Worm (Caenorhabditis elegans): ENCODE data around the gene ZK813.7.

The ZK813.7 gene

DNA sequence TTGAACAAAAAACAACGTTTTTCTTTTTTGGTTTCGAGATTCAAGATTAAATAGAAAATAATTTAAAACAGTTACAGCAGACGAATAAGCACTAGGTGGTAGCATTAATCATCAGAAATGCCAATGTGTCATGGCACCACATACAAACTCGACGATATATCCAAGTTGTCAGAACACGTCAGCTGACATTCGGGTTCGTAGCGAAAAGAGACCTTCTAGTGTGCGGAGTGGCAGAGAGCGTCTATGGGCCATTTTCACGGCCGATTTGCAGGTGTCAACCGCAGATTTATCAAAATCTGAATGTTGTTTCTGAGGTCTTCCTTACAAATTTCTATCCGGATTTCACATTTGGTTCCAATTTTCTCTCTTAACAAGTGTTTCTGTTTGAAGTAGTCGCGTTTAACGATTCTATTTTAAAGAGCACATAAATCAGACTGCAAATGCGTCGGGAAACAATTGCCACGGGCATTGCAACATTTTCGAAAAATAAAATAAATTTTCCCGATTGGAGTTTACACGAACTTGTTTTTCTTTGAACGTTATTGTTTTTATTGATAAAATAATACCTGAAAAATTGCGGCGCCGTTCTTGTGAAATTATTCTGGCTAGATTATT, 43.6 kb downstream of the ZK813.7 start:
- no peak for TF ChIP-seq tbx-11 (GFP tag; IDR thresholded peaks at IDR 0.05)
- TF ChIP-seq tra-4 (tag; optimal IDR thresholded peaks at IDR 0.05): no peak
- TF ChIP-seq sea-1 (GFP tag; conservative IDR thresholded peaks at IDR 0.05): no peak
- no peak for TF ChIP-seq ceh-13 (GFP tag; optimal IDR thresholded peaks at IDR 0.05)
- TF ChIP-seq scrt-1 (GFP tag; IDR thresholded peaks at IDR 0.05): no peak
- TF ChIP-seq ets-7 (tag; optimal IDR thresholded peaks at IDR 0.05): no peak
- no peak for TF ChIP-seq ama-1 (optimal IDR thresholded peaks at IDR 0.05)
- TF ChIP-seq B0310.2 (tag; optimal IDR thresholded peaks at IDR 0.05): no peak
- TF ChIP-seq pes-1 (GFP tag; IDR thresholded peaks at IDR 0.05): no peak
- TF ChIP-seq flt-1 (GFP tag; IDR thresholded peaks at IDR 0.05): no peak
- TF ChIP-seq tbx-37 (GFP tag; conservative IDR thresholded peaks at IDR 0.05): no peak
- TF ChIP-seq hmg-4 (GFP tag; optimal IDR thresholded peaks at IDR 0.05): no peak
- TF ChIP-seq ceh-36 (tag; optimal IDR thresholded peaks at IDR 0.05): no peak
- no peak for TF ChIP-seq aly-1 (tag; optimal IDR thresholded peaks at IDR 0.05)
- no peak for TF ChIP-seq hnd-1 (tag; optimal IDR thresholded peaks at IDR 0.05)
- no peak for TF ChIP-seq hmbx-1 (tag; optimal IDR thresholded peaks at IDR 0.05)
- no peak for TF ChIP-seq F13C5.2 (tag; optimal IDR thresholded peaks at IDR 0.05)

DNA sequence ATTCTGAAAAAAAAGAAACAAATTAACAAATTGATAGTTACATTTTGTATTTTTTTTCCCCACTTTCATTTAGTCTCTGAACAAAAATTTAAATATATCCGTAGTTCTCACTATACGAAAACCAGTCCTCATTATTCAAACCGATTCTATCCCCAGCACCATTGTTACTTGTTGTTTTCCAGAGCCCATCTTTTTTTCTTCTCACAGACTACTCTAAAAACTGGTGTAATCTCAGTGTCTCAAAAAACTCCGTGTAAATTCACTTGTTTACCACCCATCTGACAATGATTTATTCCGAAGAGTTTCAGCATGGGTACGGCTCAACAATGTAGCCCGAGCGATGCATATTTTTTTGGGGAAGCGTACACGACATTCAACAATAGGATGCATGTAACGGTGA, 44.4 kb downstream of the ZK813.7 start, which contains the start of gene C12D12.3:
Gene C12D12.3 (plus strand): TSS at position 301 of the 400 bp plus-strand sequence.
- no peak for TF ChIP-seq B0310.2 (tag; optimal IDR thresholded peaks at IDR 0.05)
- no peak for TF ChIP-seq tbx-37 (GFP tag; conservative IDR thresholded peaks at IDR 0.05)
- TF ChIP-seq hnd-1 (tag; optimal IDR thresholded peaks at IDR 0.05): no peak
- no peak for TF ChIP-seq pes-1 (GFP tag; IDR thresholded peaks at IDR 0.05)
- no peak for TF ChIP-seq ceh-36 (tag; optimal IDR thresholded peaks at IDR 0.05)
- TF ChIP-seq ets-7 (tag; optimal IDR thresholded peaks at IDR 0.05): no peak
- no peak for TF ChIP-seq ceh-13 (GFP tag; optimal IDR thresholded peaks at IDR 0.05)
- TF ChIP-seq flt-1 (GFP tag; IDR thresholded peaks at IDR 0.05): no peak
- TF ChIP-seq F13C5.2 (tag; optimal IDR thresholded peaks at IDR 0.05): no peak
- no peak for TF ChIP-seq ama-1 (optimal IDR thresholded peaks at IDR 0.05)
- TF ChIP-seq hmbx-1 (tag; optimal IDR thresholded peaks at IDR 0.05): no peak
- TF ChIP-seq tra-4 (tag; optimal IDR thresholded peaks at IDR 0.05): no peak
- TF ChIP-seq scrt-1 (GFP tag; IDR thresholded peaks at IDR 0.05): no peak
- no peak for TF ChIP-seq hmg-4 (GFP tag; optimal IDR thresholded peaks at IDR 0.05)

DNA sequence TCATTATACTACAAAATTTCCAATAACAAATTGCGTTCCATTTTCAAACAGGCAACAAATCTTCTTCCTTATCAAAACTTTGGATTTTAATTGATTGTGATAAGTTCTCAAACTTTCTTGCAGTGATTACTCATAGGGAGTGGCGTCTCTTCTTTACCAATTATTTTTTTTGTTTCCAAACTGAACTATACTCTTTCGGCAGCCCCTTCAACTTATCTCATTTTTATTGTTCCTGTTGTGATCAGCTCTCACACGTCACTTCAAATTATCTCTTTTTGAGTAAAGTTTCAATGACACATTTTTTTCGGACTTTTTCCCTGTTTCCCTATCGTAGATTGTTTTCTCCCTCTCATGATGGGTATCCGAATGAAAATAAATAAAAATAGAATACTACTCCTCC, 47.8 kb downstream of the ZK813.7 start:
- TF ChIP-seq F13C5.2 (tag; optimal IDR thresholded peaks at IDR 0.05): no peak
- TF ChIP-seq B0310.2 (tag; optimal IDR thresholded peaks at IDR 0.05): no peak
- no peak for TF ChIP-seq pes-1 (GFP tag; IDR thresholded peaks at IDR 0.05)
- TF ChIP-seq ceh-13 (GFP tag; optimal IDR thresholded peaks at IDR 0.05): no peak
- TF ChIP-seq hnd-1 (tag; optimal IDR thresholded peaks at IDR 0.05): no peak
- no peak for TF ChIP-seq aly-1 (tag; optimal IDR thresholded peaks at IDR 0.05)
- TF ChIP-seq ceh-36 (tag; optimal IDR thresholded peaks at IDR 0.05): no peak
- TF ChIP-seq tbx-11 (GFP tag; IDR thresholded peaks at IDR 0.05): no peak
- no peak for TF ChIP-seq sea-1 (GFP tag; conservative IDR thresholded peaks at IDR 0.05)
- no peak for TF ChIP-seq hmg-4 (GFP tag; optimal IDR thresholded peaks at IDR 0.05)
- no peak for TF ChIP-seq tbx-37 (GFP tag; conservative IDR thresholded peaks at IDR 0.05)
- TF ChIP-seq hmbx-1 (tag; optimal IDR thresholded peaks at IDR 0.05): no peak
- TF ChIP-seq flt-1 (GFP tag; IDR thresholded peaks at IDR 0.05): no peak
- TF ChIP-seq ets-7 (tag; optimal IDR thresholded peaks at IDR 0.05): no peak
- no peak for TF ChIP-seq ama-1 (optimal IDR thresholded peaks at IDR 0.05)
- no peak for TF ChIP-seq scrt-1 (GFP tag; IDR thresholded peaks at IDR 0.05)

DNA sequence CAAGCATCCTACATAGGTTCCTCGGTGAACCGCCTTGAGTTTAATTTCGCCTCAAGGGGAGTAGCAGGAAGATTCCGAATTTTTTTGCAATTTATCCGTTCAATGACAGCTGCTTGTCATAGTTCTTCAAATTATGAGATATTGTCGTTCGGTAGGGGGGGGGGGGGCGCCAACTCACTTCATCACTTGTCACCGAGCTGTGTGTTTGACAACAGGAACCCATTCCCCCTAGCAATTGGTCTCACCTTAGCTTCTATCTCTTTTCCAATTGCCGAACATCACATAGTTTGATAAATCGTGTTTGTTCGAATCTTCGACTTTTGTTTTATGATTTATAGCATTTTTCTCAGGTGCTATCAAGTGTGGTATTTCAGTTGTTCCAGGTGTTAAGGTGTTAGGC, 50.0 kb downstream of the ZK813.7 start:
- TF ChIP-seq ama-1 (optimal IDR thresholded peaks at IDR 0.05) (no peak), ceh-13 (GFP tag; optimal IDR thresholded peaks at IDR 0.05) (no peak), aly-1 (tag; optimal IDR thresholded peaks at IDR 0.05) (no peak), flt-1 (GFP tag; IDR thresholded peaks at IDR 0.05) (no peak), hnd-1 (tag; optimal IDR thresholded peaks at IDR 0.05) (no peak), scrt-1 (GFP tag; IDR thresholded peaks at IDR 0.05) (no peak)

All from whole organism, early embryonic.